Fruit fly (Drosophila melanogaster) whole organism, adult: ENCODE measurements around the gene Rdh.

Source experiments
- CG11617 ChIP-seq: fragments of 200-800 bp; sonication (Bioruptor generic); optimal IDR thresholded peaks from 2 replicates; lab custom pipeline; 2017; ENCODE audit warnings: mild to moderate bottlenecking, missing biosample characterization, missing genetic modification reagents, missing genetic modification characterization
- CG1620 ChIP-seq: fragments of 200-800 bp; sonication (Bioruptor generic); optimal IDR thresholded peaks from 2 replicates; lab custom pipeline; 2016; ENCODE audit warnings: missing biosample characterization, missing genetic modification characterization
- CG33017 ChIP-seq: fragments of 200-800 bp; sonication (Bioruptor generic); optimal IDR thresholded peaks from 2 replicates; lab custom pipeline; 2018; ENCODE audit warnings: missing biosample characterization, mild to moderate bottlenecking, missing genetic modification characterization, moderate library complexity
- CG5204 ChIP-seq: fragments of 200-800 bp; sonication (Bioruptor generic); optimal IDR thresholded peaks from 2 replicates; lab custom pipeline; 2016; ENCODE audit warnings: missing biosample characterization, missing genetic modification characterization
- CG7045 ChIP-seq: fragments of 200-800 bp; sonication (Bioruptor generic); optimal IDR thresholded peaks from 2 replicates; lab custom pipeline; 2017; ENCODE audit warnings: missing biosample characterization, mild to moderate bottlenecking, missing genetic modification characterization
- CG7101 ChIP-seq: fragments of 200-800 bp; sonication (Bioruptor generic); optimal IDR thresholded peaks from 2 replicates; lab custom pipeline; 2018; ENCODE audit warnings: missing biosample characterization, mild to moderate bottlenecking, missing genetic modification characterization, moderate library complexity
- Clk ChIP-seq: fragments of 200-800 bp; sonication (Bioruptor generic); optimal IDR thresholded peaks from 2 replicates; lab custom pipeline; 2017; ENCODE audit warnings: missing biosample characterization, missing genetic modification characterization
- bab1 ChIP-seq: fragments of 200-800 bp; sonication (Bioruptor generic); optimal IDR thresholded peaks from 3 replicates; lab custom pipeline; 2019; ENCODE audit warnings: missing biosample characterization, mild to moderate bottlenecking, missing genetic modification characterization, moderate library complexity
- kay ChIP-seq: fragments of 200-800 bp; sonication (Bioruptor generic); peaks from one replicate; lab custom pipeline; 2016; ENCODE audit warnings: missing biosample characterization, missing genetic modification characterization, borderline replicate concordance
- ovo ChIP-seq: fragments of 200-800 bp; sonication (Bioruptor generic); optimal IDR thresholded peaks from 2 replicates; lab custom pipeline; 2016; ENCODE audit warnings: missing biosample characterization, missing genetic modification characterization
- tj ChIP-seq: fragments of 200-800 bp; sonication (Bioruptor generic); optimal IDR thresholded peaks from 3 replicates; lab custom pipeline; 2017; ENCODE audit warnings: missing biosample characterization, mild to moderate bottlenecking, missing genetic modification characterization, moderate library complexity
- toe ChIP-seq: fragments of 200-800 bp; sonication (Bioruptor generic); optimal IDR thresholded peaks from 2 replicates; lab custom pipeline; 2016; ENCODE audit warnings: missing biosample characterization, missing genetic modification characterization

DNA sequence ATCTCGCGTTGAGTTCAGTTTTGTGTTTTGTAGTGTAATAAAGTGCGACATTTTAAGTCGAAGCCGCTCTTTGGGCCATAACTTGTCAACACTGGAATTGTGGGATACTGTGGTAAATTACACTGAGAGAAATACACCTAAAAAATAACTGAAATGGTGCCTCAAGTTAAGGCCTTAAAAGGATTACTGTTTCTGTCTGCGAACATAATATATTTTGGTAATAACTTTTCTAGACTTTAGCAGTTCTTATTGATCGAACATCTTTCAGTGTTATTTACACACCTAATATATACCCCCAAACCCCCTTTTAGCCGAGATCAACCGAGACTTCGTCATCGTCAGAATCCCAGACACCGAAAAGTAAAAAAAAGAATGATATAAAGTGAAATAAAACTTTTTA is 26.6 kb downstream of the Rdh start:
- TF ChIP-seq bab1 (GFP tag; lab: Kevin White, UChicago): no peak
- no peak for TF ChIP-seq CG11617
- no peak for TF ChIP-seq Clk (GFP tag; lab: Kevin White, UChicago)
- TF ChIP-seq kay: no peak
- no peak for TF ChIP-seq CG33017 (tag; lab: Kevin White, UChicago)
- no peak for TF ChIP-seq CG7101 (tag; lab: Kevin White, UChicago)
- TF ChIP-seq CG1620: no peak
- no peak for TF ChIP-seq ovo
- TF ChIP-seq CG5204 (GFP tag; lab: Kevin White, UChicago): no peak
- no peak for TF ChIP-seq tj (GFP tag; lab: Kevin White, UChicago)
- no peak for TF ChIP-seq CG7045 (GFP tag; lab: Kevin White, UChicago)
- TF ChIP-seq toe (GFP tag; lab: Kevin White, UChicago): no peak
